Worm (Caenorhabditis elegans) whole organism, early embryonic: Measurements from ENCODE around the gene slcr-46.1.
"Not testable (repeated sequence)": the region's sequence is repeated elsewhere in the genome, so short reads cannot be mapped to it uniquely, and the experiment has no call there.

Experiments
- B0310.2 ChIP-seq: sonication (generic microtip); optimal IDR thresholded peaks from 2 replicates; lab custom pipeline; 2016; ENCODE audit warnings: mild to moderate bottlenecking, missing genetic modification characterization, missing compliant biosample characterization
- aly-1 ChIP-seq: sonication (generic microtip); optimal IDR thresholded peaks from 2 replicates; lab custom pipeline; 2016; ENCODE audit warnings: missing genetic modification characterization, missing compliant biosample characterization
- ama-1 ChIP-seq: fragments of 150-350 bp; optimal IDR thresholded peaks from 2 replicates; lab custom pipeline; 2014
- ceh-36 ChIP-seq: sonication (generic microtip); optimal IDR thresholded peaks from 2 replicates; lab custom pipeline; 2016; ENCODE audit warnings: missing genetic modification characterization, inconsistent platforms, missing compliant biosample characterization
- flt-1 ChIP-seq: fragments of 200-800 bp; sonication (Bioruptor generic); IDR thresholded peaks from 2 replicates; pipeline ENCODE4 v1.3.6; 2022; ENCODE audit warnings: missing genetic modification characterization, missing compliant biosample characterization
- hnd-1 ChIP-seq: sonication (generic microtip); optimal IDR thresholded peaks from 2 replicates; lab custom pipeline; 2016; ENCODE audit warnings: missing genetic modification characterization, missing compliant biosample characterization
- pes-1 ChIP-seq: fragments of 200-800 bp; sonication (Bioruptor generic); IDR thresholded peaks from 2 replicates; pipeline ENCODE4 v1.3.6; 2022; ENCODE audit warnings: missing genetic modification reagents, missing genetic modification characterization, missing compliant biosample characterization
- sea-1 ChIP-seq: fragments of 200-800 bp; sonication (Bioruptor generic); conservative IDR thresholded peaks from 2 replicates; pipeline ENCODE4 v1.3.6; 2022; ENCODE audit warnings: missing genetic modification characterization, missing compliant biosample characterization
- tbx-11 ChIP-seq: fragments of 200-800 bp; sonication (Bioruptor generic); IDR thresholded peaks from 2 replicates; pipeline ENCODE4 v1.3.6; 2022; ENCODE audit warnings: missing genetic modification characterization, missing compliant biosample characterization
- tbx-37 ChIP-seq: fragments of 200-800 bp; sonication (Bioruptor generic); conservative IDR thresholded peaks from 2 replicates; pipeline ENCODE4 v1.3.6; 2022; ENCODE audit warnings: missing genetic modification reagents, missing genetic modification characterization, missing compliant biosample characterization
- tra-4 ChIP-seq: sonication (generic microtip); optimal IDR thresholded peaks from 2 replicates; lab custom pipeline; 2017; ENCODE audit warnings: missing genetic modification characterization, missing compliant biosample characterization

DNA sequence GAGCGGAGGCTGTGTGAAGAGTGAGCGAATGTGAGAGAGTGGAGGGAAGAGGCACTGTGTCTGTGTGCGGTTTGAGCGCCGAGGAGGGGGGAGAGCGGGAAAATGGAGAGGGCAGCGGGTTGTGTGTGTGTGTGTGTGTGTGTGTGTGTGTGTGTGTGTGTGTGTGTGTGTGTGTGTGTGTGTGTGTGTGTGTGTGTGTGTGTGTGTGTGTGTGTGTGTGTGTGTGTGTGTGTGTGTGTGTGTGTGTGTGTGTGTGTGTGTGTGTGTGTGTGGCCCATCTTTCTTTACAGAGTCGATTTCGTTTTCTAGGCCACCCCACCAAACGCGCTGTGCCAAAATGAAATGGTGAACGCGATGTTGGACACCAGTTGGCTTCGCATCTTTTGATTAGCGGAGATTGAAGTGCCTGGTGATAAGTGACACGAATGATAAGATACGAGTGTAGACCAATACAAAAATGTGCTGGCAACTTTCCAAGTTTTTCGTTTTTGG lies 25.7 kb upstream of the slcr-46.1 start:
- not testable (repeated sequence) for TF ChIP-seq ama-1 (lab: Kevin White, UChicago); pes-1 (GFP tag; lab: Robert Waterston, UW); sea-1 (GFP tag; lab: Robert Waterston, UW); aly-1 (tag; lab: Kevin White, UChicago); hnd-1 (tag; lab: Kevin White, UChicago)
- TF ChIP-seq tbx-37 (GFP tag; lab: Robert Waterston, UW) (peak; percentile 49; the same call in 1 of the 2 replicates), flt-1 (peak; percentile 51; the same call in 1 of the 2 replicates), ceh-36 (tag; lab: Kevin White, UChicago) (peak; percentile 48), tra-4 (tag; lab: Kevin White, UChicago) (peak; percentile 24), B0310.2 (peak; percentile 74), tbx-11 (GFP tag; lab: Robert Waterston, UW) (0 out of 2 replicates have a peak, but pooled peaks have one; percentile 43)
